Fruit fly (Drosophila melanogaster) whole organism, larva: ENCODE measurements around the gene CG32454.

ENCODE experiments used
- noc ChIP-seq: fragments of 200-800 bp; sonication (Bioruptor generic); optimal IDR thresholded peaks from 3 replicates; lab custom pipeline; 2019; ENCODE audit warnings: missing biosample characterization, mild to moderate bottlenecking, missing genetic modification characterization, moderate library complexity

CG32454 gene

DNA sequence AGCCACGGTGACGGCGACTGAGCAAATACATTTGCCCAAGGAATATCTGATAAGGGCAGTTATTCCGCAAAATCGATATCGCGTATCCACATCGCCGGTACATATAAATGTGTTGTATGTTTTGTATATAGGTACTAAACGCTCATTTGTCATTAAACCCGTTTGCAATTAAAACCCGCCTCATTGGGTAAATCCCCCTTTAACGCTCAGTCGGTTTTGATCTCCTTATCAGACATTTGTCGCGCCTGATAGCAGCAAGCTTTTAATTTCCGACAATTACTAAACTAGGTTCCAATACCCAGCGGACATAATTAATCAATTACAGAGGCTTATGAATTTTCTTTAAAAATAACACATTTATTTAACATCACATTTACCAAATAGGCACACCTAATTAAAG, 1.8 kb downstream of the CG32454 start:
- no peak for TF ChIP-seq noc (tag; lab: Kevin White, UChicago)

DNA sequence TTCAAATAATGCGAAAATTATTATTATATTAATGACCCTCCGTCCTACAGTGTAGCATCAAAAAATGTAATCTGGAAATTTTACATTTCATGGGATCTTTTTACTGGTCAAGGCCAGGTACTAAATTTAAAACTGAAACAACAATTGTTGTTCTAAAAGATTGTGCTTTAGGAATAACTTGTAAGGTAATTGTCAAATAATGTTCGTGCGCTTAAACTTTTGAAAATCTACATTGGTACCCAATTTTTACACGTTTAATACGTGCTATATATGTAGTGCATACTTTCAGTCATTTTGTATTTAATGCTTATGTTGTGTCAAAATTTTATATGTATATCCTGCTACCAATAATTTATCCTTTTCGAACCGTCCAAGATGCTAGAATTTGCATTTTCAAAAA, 4.0 kb downstream of the CG32454 start:
- no peak for TF ChIP-seq noc (tag; lab: Kevin White, UChicago)

DNA sequence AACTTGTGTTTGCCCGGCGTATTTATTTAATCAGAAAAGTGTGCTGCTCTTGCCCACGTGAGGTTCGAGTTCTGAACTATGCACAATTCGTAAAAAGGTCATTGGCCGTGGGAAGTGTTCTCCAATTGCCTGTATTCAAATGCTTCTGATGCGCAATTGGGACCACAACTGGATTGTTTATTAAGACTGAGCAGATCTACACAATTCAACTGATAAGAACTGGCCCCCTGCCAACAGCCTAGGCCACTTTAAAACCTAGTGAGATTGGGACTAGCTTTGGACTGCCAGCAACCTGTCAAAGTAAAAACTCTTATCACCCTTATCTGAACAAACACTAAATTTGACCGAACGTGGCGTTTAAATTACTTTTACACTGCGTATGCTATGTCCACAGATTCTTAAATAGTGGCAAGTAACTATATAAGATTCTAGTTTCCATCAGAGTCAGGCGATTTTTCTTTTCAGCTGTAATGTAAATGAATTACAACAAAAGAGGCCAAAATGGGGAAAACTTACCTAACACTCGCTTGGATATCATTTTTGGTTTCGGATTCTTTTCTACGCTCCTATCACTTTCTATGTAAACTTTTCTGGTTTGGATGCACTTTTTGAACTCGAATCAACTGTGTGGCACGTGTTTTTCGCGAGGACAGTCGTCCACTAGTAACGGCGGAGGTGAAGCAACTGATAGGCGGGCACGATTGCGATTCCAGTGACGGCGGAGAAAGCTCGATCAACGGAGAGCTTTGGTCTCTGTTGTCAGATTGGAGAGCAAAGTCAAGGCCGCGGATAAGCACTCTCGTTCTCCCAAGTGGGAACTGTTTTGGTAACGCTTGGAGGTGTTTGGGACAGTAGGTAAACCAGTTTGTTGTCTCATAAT, 8.4 kb downstream of the CG32454 start, which contains the start of gene CG11241:
Gene CG11241, minus strand, starts transcription at position 689 of the 880 bp plus-strand sequence.
- peak; percentile 28 for TF ChIP-seq noc (tag; lab: Kevin White, UChicago)

DNA sequence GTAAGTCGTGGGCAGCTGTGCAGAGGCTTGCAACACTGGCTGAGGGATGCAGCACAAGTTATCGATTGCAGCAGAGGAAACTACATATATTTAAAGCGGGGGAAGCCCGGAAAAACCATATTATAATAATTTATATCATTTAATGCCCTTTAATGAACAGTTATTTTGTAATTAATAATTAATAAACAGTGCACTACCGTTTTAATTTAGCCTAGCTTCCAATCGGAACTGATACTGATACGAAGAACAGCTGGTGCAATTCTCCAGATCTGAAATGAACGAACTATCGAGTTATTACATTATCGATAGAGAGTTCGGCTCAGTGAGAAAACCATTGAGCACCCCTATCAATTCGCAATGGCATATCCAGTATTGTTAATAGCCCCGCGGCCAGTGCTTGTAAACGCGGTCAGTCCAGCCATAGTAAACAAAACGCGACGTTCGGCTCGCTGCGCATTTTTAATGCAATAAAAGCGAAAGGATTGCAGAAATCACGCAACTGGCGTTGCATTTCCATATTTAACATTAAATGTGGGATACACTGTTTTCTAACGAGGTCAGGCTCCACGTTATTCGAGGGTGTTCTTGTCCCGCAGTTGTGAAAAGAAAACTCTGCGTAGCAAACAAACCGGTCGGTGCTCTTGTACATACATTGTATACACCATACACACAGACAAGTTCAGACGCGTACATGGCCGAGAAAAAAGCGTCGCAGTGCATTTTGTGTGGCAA, 12.0 kb downstream of the CG32454 start, which contains the start of gene CG7369:
Gene CG7369, plus strand, starts transcription at position 405 of the 732 bp plus-strand sequence.
- TF ChIP-seq noc (tag; lab: Kevin White, UChicago), result peak; percentile 91

DNA sequence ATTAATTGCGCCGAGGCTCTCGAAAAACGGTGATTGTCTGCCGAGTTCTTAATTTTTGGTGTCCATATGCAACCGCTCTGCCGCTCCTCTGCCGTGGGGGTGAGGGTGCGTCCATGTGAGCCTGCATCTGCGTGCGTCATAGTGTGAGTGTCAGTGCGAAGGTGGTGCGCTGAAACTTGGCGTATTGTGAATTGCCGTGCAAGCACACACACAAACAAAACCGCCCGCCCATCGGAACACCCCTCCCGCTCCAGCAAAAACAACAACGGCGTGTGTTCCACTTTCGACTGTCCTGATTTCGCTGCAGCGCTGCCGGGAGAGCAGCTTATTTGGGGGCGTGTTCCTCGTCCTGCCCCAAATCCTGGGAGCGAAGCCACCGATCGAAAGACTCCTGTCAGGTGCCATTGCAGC, 12.6 kb downstream of the CG32454 start:
- TF ChIP-seq noc (tag; lab: Kevin White, UChicago), result no peak

DNA sequence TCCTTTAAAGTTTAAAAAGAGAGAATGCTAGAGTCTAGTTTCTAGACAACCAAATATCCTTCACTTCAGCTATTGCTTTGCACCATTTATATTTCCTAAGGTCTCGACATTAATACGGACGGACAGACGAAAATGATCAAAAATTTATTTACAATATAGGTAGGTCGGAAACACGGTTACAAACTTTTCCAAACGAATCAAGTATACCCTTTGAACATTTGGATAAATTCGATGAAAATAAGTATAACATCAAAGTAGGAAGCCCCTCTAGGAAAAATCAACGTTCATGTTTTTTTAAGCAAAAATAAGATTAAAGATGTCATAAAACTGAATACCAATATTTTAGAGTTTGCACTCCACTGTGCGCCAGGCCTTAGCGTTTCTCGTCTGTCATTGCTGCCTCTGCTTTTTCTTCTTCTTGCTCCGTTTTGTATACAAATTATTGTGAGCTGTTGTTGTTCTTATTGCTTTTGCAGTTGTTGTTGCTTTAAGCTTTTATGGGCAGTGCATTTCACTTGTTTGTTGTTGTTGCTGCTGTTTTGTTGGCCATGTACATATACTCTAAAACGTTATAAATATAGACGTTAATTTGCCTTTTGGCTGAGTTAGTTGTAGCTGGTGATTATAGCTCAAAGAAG, 13.5 kb downstream of the CG32454 start:
- no peak for TF ChIP-seq noc (tag; lab: Kevin White, UChicago)

DNA sequence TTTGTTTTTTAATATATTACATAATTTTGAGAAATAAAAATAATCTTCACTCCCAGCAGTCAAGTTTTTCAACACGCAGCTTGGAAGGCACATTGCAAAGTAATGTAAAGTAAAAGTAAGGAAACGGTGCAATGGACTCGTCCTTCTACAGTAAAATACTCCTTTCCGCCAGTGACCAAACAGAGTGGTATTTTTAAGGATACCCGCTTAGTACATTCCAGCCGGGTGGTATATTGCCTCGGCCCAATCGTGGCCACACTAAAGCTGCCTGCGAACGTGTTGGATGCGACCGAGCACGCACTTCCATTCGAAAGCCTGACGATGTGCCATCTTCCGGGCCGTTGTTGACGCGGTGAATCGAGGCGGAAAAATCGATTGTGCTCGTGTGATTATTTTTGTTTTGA, 19.6 kb downstream of the CG32454 start, which contains the start of gene SPoCk:
Gene SPoCk, plus strand, starts transcription at position 298 of the 404 bp plus-strand sequence.
- TF ChIP-seq noc (tag; lab: Kevin White, UChicago), result no peak

DNA sequence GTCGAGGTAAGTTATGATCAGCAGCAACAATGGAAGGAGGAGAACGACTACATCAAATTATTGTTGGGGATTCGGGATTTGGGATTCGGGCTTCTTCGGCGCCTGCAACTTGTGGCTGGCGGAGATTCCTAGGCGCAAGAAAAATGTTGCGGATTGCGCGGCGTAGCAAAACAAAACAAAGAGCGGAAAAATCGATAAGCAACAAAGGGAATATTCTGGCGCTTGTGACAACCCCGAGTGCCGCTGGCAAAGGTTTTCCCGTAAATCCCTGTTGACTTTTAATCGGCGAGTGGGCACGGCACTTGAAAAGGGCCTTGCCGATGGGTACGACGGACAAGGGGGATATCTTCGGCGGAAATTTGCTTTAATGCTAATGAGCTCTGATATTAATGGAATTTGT, 20.4 kb downstream of the CG32454 start:
- TF ChIP-seq noc (tag; lab: Kevin White, UChicago), result no peak

DNA sequence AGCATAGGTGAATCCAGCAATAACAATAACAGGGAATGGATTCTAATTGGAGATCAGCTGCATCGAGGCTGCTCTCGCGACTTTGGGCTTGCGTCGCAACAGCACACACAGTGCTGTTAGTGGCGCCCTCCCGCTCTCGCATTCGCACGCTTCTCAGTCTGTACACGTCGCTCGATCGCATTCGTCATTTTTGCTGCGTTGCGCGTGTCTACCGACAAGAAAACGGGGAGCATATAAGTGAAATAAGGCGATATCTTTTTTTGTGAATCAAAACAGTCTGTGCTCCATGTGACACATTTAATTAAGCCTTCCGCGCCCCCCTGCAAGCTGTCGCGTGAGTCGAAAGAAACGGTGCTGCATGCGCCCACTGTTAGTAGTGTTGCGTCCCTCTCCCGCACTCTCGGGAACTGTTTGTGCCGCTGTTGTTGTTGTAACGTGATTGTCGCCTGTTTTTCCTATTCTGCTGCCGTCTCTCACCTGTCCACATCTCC, 43.9 kb downstream of the CG32454 start:
- peak; percentile 12 for TF ChIP-seq noc (tag; lab: Kevin White, UChicago)

DNA sequence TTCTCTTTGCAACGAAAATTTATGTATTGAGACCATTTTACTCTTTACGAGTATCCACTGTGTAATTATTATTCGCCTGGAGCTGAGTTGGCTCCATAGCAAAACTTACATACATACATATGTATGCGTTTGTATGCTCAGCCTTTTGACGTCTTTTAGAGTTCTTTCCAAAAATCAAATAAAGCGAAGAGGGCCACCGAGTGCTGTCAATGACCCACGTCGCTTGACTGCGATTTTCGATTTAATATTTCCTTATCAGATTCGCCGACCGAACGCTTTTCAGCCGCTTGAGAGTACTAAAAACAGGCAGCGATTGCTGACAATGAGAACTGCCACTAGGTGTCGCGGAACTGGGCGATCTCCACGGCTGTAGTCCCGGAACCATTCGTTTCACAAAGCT, 44.9 kb downstream of the CG32454 start:
- peak; percentile 21 for TF ChIP-seq noc (tag; lab: Kevin White, UChicago)
